Worm (Caenorhabditis elegans) whole organism, midembryonic: ENCODE results near the gene srh-145.

Experiments used
- T22C8.4 ChIP-seq: fragments of 200-800 bp; sonication (Bioruptor generic); IDR thresholded peaks from 2 replicates; pipeline ENCODE4 v1.3.6; 2022; ENCODE audit warnings: missing genetic modification characterization, missing compliant biosample characterization
- cog-1 ChIP-seq: sonication (generic microtip); optimal IDR thresholded peaks from 2 replicates; lab custom pipeline; 2016; ENCODE audit warnings: missing genetic modification characterization, missing compliant biosample characterization
- flt-1 ChIP-seq: fragments of 200-800 bp; sonication (Bioruptor generic); IDR thresholded peaks from 2 replicates; pipeline ENCODE4 v1.3.6; 2022; ENCODE audit warnings: missing genetic modification characterization, missing compliant biosample characterization
- klf-2 ChIP-seq: fragments of 200-800 bp; sonication (Bioruptor generic); conservative IDR thresholded peaks from 2 replicates; pipeline ENCODE4 v1.3.6; 2022; ENCODE audit warnings: missing genetic modification reagents, missing genetic modification characterization, missing compliant biosample characterization
- med-1 ChIP-seq: sonication (generic microtip); optimal IDR thresholded peaks from 2 replicates; lab custom pipeline; 2017; ENCODE audit warnings: missing genetic modification characterization, mild to moderate bottlenecking, missing compliant biosample characterization, antibody characterized with exemption, missing genetic modification reagents; ENCODE audit not compliant: insufficient read depth
- ref-1 ChIP-seq: fragments of 200-800 bp; sonication (Bioruptor generic); conservative IDR thresholded peaks from 2 replicates; pipeline ENCODE4 v1.3.6; 2022; ENCODE audit warnings: missing genetic modification reagents, missing genetic modification characterization, missing compliant biosample characterization
- tab-1 ChIP-seq: fragments of 200-800 bp; sonication (Bioruptor generic); IDR thresholded peaks from 2 replicates; pipeline ENCODE4 v1.3.6; 2022; ENCODE audit warnings: missing genetic modification characterization, missing compliant biosample characterization
- ztf-23 ChIP-seq: fragments of 200-800 bp; sonication (Bioruptor generic); IDR thresholded peaks from 2 replicates; pipeline ENCODE4 v1.3.6; 2022; ENCODE audit warnings: missing genetic modification reagents, missing genetic modification characterization, missing compliant biosample characterization
- ztf-29 ChIP-seq: fragments of 200-800 bp; sonication (Bioruptor generic); IDR thresholded peaks from 2 replicates; pipeline ENCODE4 v1.3.6; 2022; ENCODE audit warnings: missing genetic modification reagents, missing genetic modification characterization, missing compliant biosample characterization

srh-145 gene

DNA sequence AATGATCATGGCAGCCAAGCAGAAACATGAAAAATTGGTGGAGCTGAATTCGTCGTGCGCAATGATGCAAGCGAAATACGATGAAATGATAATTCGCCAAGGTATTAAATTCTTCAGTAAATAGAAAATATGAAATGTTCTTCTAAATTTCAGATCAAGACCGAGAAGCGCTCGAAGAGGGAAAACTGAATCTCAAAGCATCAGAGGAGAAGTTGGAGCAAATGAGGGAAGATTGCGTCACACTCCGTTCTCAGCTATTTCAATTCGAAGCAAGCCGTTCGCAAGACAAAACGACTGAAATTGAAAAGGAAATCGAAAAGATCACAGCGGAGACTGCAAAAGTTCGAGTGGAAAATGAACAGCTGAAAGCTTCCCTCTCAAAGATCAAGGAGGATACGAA is 4.2 kb upstream of the srh-145 start:
- TF ChIP-seq med-1 (GFP tag; lab: Kevin White, UChicago): no peak

DNA sequence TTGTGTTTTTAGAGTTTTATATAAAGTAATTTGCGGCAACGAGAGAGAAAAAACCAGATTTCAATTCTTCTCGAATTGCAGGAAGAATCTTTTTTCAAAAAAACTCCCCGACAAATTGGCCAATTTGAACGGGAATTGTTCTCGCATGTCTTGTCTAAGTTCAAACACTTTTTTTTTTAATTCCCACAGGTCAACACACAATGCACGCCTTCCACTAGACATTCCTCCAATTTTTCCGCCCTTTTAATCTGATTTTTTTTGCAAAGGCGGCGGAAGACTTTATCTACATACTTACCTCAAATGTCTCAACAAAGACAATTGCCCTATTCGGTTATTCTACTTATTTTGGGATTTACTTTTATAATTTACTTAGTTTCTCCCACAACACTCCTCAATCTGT is 2.9 kb upstream of the srh-145 start, which contains the start of gene F26D2.3:
TSS of gene F26D2.3 (plus strand) at position 301 of the 400 bp plus-strand sequence.
- TF ChIP-seq T22C8.4 (GFP tag; lab: Robert Waterston, UW): no peak
- no peak for TF ChIP-seq klf-2 (GFP tag; lab: Robert Waterston, UW)
- TF ChIP-seq tab-1: no peak
- no peak for TF ChIP-seq flt-1 (GFP tag; lab: Robert Waterston, UW)
- TF ChIP-seq ztf-23 (GFP tag; lab: Robert Waterston, UW): no peak
- TF ChIP-seq med-1 (GFP tag; lab: Kevin White, UChicago): no peak
- no peak for TF ChIP-seq cog-1 (tag; lab: Kevin White, UChicago)
- TF ChIP-seq ztf-29: no peak
- TF ChIP-seq ref-1 (GFP tag; lab: Robert Waterston, UW): no peak

DNA sequence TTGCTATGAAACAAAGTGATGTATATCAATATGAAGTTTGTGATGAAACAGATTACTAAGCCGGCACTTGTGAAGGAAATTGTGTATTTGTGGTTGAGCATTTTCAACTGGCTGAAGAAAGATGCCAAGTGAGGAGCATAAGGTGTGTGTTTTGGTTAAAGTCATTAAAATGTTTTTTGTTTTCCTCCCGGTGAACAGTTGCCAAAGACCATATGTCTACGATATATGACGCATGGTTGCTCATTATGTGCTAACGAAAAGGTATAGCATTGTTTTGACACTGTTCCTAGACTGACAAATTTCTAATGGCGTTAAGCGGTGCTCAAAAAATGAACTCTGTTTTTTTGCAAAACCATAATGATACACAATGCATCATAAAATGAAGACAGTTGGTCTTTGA is 6.5 kb downstream of the srh-145 start, which contains the start of gene str-55:
TSS of gene str-55 (minus strand) at position 101 of the 400 bp plus-strand sequence.
- TF ChIP-seq ztf-23 (GFP tag; lab: Robert Waterston, UW) (no peak), tab-1 (no peak)

DNA sequence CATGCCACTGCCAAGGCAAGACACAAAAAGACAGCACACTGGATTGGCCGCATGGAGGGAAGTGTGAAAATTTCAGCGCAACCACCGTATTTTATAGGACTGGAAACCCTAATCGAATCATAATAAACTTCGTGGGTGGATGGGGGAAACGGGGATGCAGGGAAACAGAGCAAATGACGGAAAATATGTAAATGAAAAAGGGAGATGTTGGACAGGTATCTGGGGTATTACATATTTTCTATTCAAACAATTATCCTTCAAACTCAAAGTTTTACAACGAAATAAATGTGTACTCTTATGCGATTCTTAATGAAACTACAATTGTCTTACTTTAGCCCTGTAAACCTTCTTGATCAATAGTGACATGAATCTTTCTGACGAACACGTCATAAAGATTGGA is 9.3 kb downstream of the srh-145 start, which contains the start of gene F26D2.16:
TSS of gene F26D2.16 (minus strand) at position 101 of the 400 bp plus-strand sequence.
- TF ChIP-seq cog-1 (tag; lab: Kevin White, UChicago) (no peak), ref-1 (GFP tag; lab: Robert Waterston, UW) (no peak), med-1 (GFP tag; lab: Kevin White, UChicago) (no peak), flt-1 (GFP tag; lab: Robert Waterston, UW) (no peak), ztf-29 (no peak), tab-1 (no peak), klf-2 (GFP tag; lab: Robert Waterston, UW) (no peak), T22C8.4 (GFP tag; lab: Robert Waterston, UW) (no peak), ztf-23 (GFP tag; lab: Robert Waterston, UW) (no peak)

DNA sequence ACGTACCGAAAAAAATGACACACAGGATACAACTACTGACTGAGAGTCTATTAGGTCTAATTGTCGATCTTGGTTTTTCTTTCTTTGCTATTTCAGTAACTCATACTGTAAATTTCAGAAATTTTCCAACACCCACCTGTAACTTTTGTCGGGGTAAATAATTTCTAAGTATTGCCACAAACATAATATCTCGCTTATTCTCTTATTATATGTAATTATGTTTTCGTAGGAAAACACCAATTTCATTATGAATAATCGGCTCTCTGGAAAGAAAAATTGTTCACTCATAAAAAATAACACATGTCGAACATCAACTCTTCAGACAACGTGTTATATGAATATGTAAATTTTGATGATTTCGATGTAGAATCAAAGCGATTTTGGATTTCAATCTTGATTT is 10.2 kb downstream of the srh-145 start, which contains the start of gene srw-48:
TSS of gene srw-48 (plus strand) at position 301 of the 400 bp plus-strand sequence.
- TF ChIP-seq flt-1 (GFP tag; lab: Robert Waterston, UW) (no peak), klf-2 (GFP tag; lab: Robert Waterston, UW) (no peak), T22C8.4 (GFP tag; lab: Robert Waterston, UW) (no peak), med-1 (GFP tag; lab: Kevin White, UChicago) (no peak), ztf-23 (GFP tag; lab: Robert Waterston, UW) (no peak), ztf-29 (no peak), cog-1 (tag; lab: Kevin White, UChicago) (no peak)

DNA sequence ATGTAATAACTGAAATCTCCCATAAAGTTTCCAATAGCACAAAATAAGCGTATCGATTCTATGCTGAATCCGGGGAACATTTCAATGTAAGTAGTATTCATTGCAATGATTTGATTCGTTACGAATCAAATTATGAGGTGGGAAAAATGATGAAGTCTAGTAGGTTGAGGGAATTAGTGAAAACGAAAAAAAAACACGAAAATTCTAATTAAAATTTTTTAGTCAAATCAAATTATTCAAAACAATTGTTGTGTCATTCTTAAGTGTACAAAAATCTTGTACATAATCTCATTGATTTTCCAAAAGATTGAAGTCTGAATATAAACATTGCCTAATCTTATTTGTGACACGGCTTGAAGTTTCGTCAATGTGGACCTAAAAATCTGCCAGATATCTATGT is 13.9 kb downstream of the srh-145 start, which contains the start of gene srw-29:
TSS of gene srw-29 (minus strand) at position 101 of the 400 bp plus-strand sequence.
- no peak for TF ChIP-seq T22C8.4 (GFP tag; lab: Robert Waterston, UW)
- TF ChIP-seq ztf-29: no peak
- TF ChIP-seq tab-1: no peak
- no peak for TF ChIP-seq flt-1 (GFP tag; lab: Robert Waterston, UW)

DNA sequence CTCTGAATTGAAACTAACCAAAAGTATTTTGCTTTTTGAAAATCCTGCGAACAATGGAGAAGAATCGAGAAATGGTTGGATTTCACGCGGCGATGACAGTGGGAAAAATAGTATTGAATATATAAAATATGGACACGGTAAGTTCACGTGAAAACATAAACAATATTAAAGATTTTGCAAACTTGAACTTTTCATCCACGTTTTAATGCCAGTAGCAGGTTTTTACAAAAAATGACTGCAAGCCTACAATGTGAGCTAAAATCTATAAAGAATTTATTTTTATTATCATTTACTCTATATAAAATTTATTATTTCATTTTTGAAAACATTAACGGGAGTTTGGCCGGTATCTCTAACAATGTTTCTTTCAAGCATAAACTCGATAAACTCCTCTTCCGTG is 19.0 kb downstream of the srh-145 start, which contains the start of gene F26D2.10:
TSS of gene F26D2.10 (minus strand) at position 101 of the 400 bp plus-strand sequence.
- TF ChIP-seq ztf-23 (GFP tag; lab: Robert Waterston, UW): no peak
- TF ChIP-seq T22C8.4 (GFP tag; lab: Robert Waterston, UW): no peak
- no peak for TF ChIP-seq klf-2 (GFP tag; lab: Robert Waterston, UW)
- TF ChIP-seq cog-1 (tag; lab: Kevin White, UChicago): no peak
- TF ChIP-seq flt-1 (GFP tag; lab: Robert Waterston, UW): no peak
- no peak for TF ChIP-seq ztf-29
- no peak for TF ChIP-seq ref-1 (GFP tag; lab: Robert Waterston, UW)
- no peak for TF ChIP-seq tab-1
- no peak for TF ChIP-seq med-1 (GFP tag; lab: Kevin White, UChicago)

DNA sequence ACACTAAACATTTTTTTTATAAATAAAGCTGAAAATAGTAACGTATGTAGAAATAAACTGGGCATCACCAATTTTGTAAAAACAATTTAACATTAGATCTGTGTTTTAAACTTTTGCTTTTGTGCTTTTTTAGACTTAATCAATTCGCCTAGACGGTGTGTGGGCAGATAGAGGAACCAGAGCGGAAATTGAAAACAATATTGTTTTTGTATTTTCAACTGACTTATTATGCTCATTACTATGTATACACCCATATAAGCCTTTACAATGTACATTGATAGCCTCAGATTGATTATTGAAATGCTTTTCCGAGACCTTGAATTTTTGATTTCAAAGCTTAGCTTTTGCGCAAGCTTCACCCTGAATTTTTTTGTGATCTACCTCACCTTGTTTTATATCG is 19.4 kb downstream of the srh-145 start, which contains the start of gene str-73:
TSS of gene str-73 (plus strand) at position 301 of the 400 bp plus-strand sequence.
- TF ChIP-seq T22C8.4 (GFP tag; lab: Robert Waterston, UW) (no peak), ztf-23 (GFP tag; lab: Robert Waterston, UW) (no peak), med-1 (GFP tag; lab: Kevin White, UChicago) (no peak), cog-1 (tag; lab: Kevin White, UChicago) (no peak), ref-1 (GFP tag; lab: Robert Waterston, UW) (no peak), tab-1 (no peak), flt-1 (GFP tag; lab: Robert Waterston, UW) (no peak)

DNA sequence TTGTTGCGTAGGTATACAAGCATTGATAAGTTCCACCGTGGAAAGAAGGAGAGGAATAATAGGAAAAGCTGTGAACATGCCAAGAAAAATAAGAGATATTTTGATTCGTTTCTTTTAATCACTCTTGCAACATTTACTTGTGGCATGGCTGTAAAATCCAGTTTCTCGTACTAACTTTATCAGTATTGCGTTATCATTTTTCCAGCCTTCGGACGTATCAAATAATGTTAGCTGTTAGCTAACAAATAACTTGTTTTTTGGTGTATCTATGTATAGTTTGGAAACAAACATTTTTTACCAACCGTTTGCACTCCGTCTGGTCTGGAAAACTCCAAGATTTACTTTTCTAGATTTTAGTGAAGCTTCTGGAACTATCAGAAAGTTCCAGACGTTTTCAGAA is 23.0 kb downstream of the srh-145 start, which contains the start of gene clec-234:
TSS of gene clec-234 (minus strand) at position 101 of the 400 bp plus-strand sequence.
- TF ChIP-seq ref-1 (GFP tag; lab: Robert Waterston, UW): no peak
- TF ChIP-seq T22C8.4 (GFP tag; lab: Robert Waterston, UW): no peak
- no peak for TF ChIP-seq ztf-29
- no peak for TF ChIP-seq med-1 (GFP tag; lab: Kevin White, UChicago)
- no peak for TF ChIP-seq klf-2 (GFP tag; lab: Robert Waterston, UW)
- no peak for TF ChIP-seq tab-1
- TF ChIP-seq cog-1 (tag; lab: Kevin White, UChicago): no peak
- no peak for TF ChIP-seq ztf-23 (GFP tag; lab: Robert Waterston, UW)
- TF ChIP-seq flt-1 (GFP tag; lab: Robert Waterston, UW): no peak

DNA sequence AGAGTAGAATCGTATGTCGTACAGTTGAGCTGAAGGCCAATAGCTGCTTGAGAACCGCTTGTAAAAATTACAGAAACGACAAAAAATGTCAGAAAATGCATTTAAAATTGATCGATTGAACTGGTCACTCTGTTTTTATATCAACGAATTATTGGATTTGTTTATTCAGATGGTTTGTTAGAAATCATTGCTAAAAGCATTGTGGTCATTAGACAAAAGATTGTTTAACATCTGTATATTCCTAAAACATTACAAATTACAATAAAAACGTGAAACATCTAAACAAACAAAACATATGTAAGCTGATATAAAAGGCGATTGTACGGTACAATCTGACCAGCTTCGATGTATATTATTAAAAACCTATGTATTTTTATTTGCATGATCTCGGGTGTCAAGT is 25.0 kb downstream of the srh-145 start, which contains the start of the genes F26D2.13 and F26D2.14:
TSS of gene F26D2.13 (minus strand) at position 101 of the 400 bp plus-strand sequence.
TSS of gene F26D2.14 (plus strand) at position 346 of the 400 bp plus-strand sequence.
- TF ChIP-seq tab-1: no peak
- TF ChIP-seq ztf-29: no peak
- no peak for TF ChIP-seq med-1 (GFP tag; lab: Kevin White, UChicago)
- TF ChIP-seq flt-1 (GFP tag; lab: Robert Waterston, UW): no peak
- TF ChIP-seq ref-1 (GFP tag; lab: Robert Waterston, UW): no peak
- no peak for TF ChIP-seq cog-1 (tag; lab: Kevin White, UChicago)
- TF ChIP-seq ztf-23 (GFP tag; lab: Robert Waterston, UW): no peak
- no peak for TF ChIP-seq klf-2 (GFP tag; lab: Robert Waterston, UW)
- TF ChIP-seq T22C8.4 (GFP tag; lab: Robert Waterston, UW): no peak
